Fruit fly (Drosophila melanogaster): ENCODE measurements around the gene comt.
A peak's percentile ranks its signal among the peaks of the same experiment; 100 is the strongest.

comt gene

DNA sequence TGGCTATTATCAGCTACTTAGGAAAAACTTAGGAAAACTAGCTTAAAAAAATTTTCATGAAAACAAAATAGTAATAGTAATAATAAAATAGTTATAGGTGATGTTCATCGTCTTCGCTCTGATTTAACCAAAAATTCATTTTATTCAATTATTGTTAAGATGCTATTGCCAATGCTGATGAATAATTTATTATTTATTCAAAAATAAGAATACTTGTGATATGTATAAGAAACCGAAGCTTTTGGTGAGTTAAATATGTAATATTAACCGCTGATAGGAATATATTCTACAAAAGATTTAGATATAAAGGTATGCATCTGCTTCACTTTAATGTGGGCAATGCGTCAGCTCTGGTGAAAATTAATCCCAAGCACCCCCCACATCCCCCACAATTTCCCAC is 21.9 kb downstream of the comt start (continued):
- no peak for TF ChIP-seq CG12104 (GFP tag; optimal IDR thresholded peaks at IDR 0.05)

DNA sequence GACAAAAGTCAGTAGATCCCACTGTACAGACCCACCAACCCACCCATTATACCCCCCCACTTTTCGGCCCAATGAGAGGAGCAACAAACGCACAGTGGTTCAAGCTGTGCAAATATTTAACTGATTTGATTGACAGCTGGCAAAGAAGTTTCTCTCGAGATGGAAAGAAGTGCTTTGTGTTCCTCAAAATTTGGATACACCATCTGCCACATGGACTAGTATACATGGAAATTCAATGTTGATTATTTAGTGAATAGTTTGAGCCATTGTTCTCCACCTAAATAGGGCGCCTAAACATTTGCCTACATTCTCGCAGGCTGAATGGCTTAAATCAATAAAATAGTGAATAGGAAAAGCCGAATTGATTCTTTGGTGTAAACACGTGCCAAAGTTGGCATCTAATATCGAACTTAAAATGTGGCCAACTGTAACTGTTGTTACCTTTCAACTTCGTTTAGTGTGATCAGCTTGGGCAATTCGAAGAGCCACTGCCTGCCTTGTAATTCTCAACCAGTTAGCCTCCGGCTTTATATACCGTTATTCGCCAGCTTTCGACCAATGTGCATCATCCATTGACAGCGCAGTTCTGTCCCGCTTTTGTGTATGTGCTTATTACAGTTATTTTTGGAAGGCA is 22.5 kb downstream of the comt start:
- TF ChIP-seq Meics (GFP tag; optimal IDR thresholded peaks at IDR 0.05) (peak; percentile 3), Nf-YA (GFP tag; IDR thresholded peaks at IDR 0.05) (no peak), Fer1 (GFP tag; optimal IDR thresholded peaks at IDR 0.05) (peak; percentile 16), row (GFP tag; IDR thresholded peaks at IDR 0.05) (0 out of 3 replicates have a peak, but pooled peaks have one; percentile 17), CG10209 (GFP tag; optimal IDR thresholded peaks at IDR 0.05) (no peak), aop (GFP tag; IDR thresholded peaks at IDR 0.05) (no peak), Eip74EF (GFP tag; optimal IDR thresholded peaks at IDR 0.05) (peak in 1 of 2 experiments; percentile 10), bbx (GFP tag; IDR thresholded peaks at IDR 0.05; ENCODE audit: partially characterized antibody) (no peak), trh (GFP tag; optimal IDR thresholded peaks at IDR 0.05) (no peak), Ets65A (GFP tag) (peak; percentile 36), CG6765 (GFP tag; optimal IDR thresholded peaks at IDR 0.05) (peak; percentile 26), BtbVII (GFP tag; optimal IDR thresholded peaks at IDR 0.05) (peak; percentile 39), maf-S (GFP tag; optimal IDR thresholded peaks at IDR 0.05) (peak; percentile 9), CG8944 (GFP tag; optimal IDR thresholded peaks at IDR 0.05) (no peak), otp (GFP tag; IDR thresholded peaks at IDR 0.05) (no peak), org-1 (GFP tag; optimal IDR thresholded peaks at IDR 0.05) (peak; percentile 15), CG7839 (tag; optimal IDR thresholded peaks at IDR 0.05) (peak; percentile 9), zfh2 (GFP tag; optimal IDR thresholded peaks at IDR 0.05) (peak; percentile 1), pho (GFP tag; optimal IDR thresholded peaks at IDR 0.05) (no peak), CG9932 (GFP tag; IDR thresholded peaks at IDR 0.05) (0 out of 2 replicates have a peak, but pooled peaks have one; percentile 6), CG34376 (GFP tag; optimal IDR thresholded peaks at IDR 0.05) (peak; percentile 16), CG6689 (GFP tag; IDR thresholded peaks at IDR 0.05) (no peak), CG4404 (GFP tag; IDR thresholded peaks at IDR 0.05) (no peak), Six4 (GFP tag; optimal IDR thresholded peaks at IDR 0.05) (no peak), CG42726 (GFP tag; IDR thresholded peaks at IDR 0.05; ENCODE audit: partially characterized antibody) (0 out of 2 replicates have a peak, but pooled peaks have one; percentile 9), CG7556 (GFP tag; optimal IDR thresholded peaks at IDR 0.05) (peak; percentile 6), tx (GFP tag; optimal IDR thresholded peaks at IDR 0.05) (peak; percentile 8), sens (GFP tag) (peak; percentile 77), sisA (GFP tag; IDR thresholded peaks at IDR 0.05) (peak; percentile 14; the same call in 1 of the 2 replicates), CG14050 (GFP tag; IDR thresholded peaks at IDR 0.05) (no peak), lab (GFP tag; optimal IDR thresholded peaks at IDR 0.05) (peak; percentile 59), Med (GFP tag) (peak; percentile 40), scrt (GFP tag; optimal IDR thresholded peaks at IDR 0.05) (peak; percentile 48), CG12769 (tag; optimal IDR thresholded peaks at IDR 0.05) (peak; percentile 45), Hmr (GFP tag; optimal IDR thresholded peaks at IDR 0.05) (peak; percentile 5), peb (GFP tag; IDR thresholded peaks at IDR 0.05) (no peak), B-H2 (GFP tag; optimal IDR thresholded peaks at IDR 0.05) (peak; percentile 5), wdn (GFP tag; IDR thresholded peaks at IDR 0.05) (no peak), H2.0 (GFP tag; IDR thresholded peaks at IDR 0.05) (no peak), gem (tag; optimal IDR thresholded peaks at IDR 0.05) (peak; percentile 17), CG4707 (GFP tag; optimal IDR thresholded peaks at IDR 0.05) (peak; percentile 4), fd64A (GFP tag; optimal IDR thresholded peaks at IDR 0.05) (peak; percentile 16), CG9876 (GFP tag; optimal IDR thresholded peaks at IDR 0.05) (no peak), Pdp1 (GFP tag; optimal IDR thresholded peaks at IDR 0.05) (peak in 1 of 2 experiments; percentile 37), dpn (GFP tag; optimal IDR thresholded peaks at IDR 0.05) (peak in 1 of 2 experiments; percentile 4), cg (GFP tag; optimal IDR thresholded peaks at IDR 0.05) (peak; percentile 38)
